Worm (Caenorhabditis elegans) whole organism, L2 larva: ENCODE measurements around the gene W02D7.5.

ENCODE experiments used
- blmp-1 ChIP-seq: sonication (generic microtip); optimal IDR thresholded peaks from 2 replicates; lab custom pipeline; 2017; ENCODE audit warnings: missing genetic modification characterization, mild to moderate bottlenecking, missing compliant biosample characterization, antibody characterized with exemption, moderate library complexity; ENCODE audit not compliant: insufficient read depth
- lin-13 ChIP-seq: fragments of 150-350 bp; optimal IDR thresholded peaks from 2 replicates; lab custom pipeline; 2014; ENCODE audit warnings: missing biosample characterization, missing genetic modification reagents, missing genetic modification characterization
- unc-62 ChIP-seq: fragments of 150-350 bp; optimal IDR thresholded peaks from 2 replicates; lab custom pipeline; 2014; ENCODE audit warnings: missing biosample characterization, missing genetic modification reagents, missing genetic modification characterization
- ztf-11 ChIP-seq: sonication (generic microtip); optimal IDR thresholded peaks from 2 replicates; lab custom pipeline; 2017; ENCODE audit warnings: missing biosample characterization, missing genetic modification characterization

DNA sequence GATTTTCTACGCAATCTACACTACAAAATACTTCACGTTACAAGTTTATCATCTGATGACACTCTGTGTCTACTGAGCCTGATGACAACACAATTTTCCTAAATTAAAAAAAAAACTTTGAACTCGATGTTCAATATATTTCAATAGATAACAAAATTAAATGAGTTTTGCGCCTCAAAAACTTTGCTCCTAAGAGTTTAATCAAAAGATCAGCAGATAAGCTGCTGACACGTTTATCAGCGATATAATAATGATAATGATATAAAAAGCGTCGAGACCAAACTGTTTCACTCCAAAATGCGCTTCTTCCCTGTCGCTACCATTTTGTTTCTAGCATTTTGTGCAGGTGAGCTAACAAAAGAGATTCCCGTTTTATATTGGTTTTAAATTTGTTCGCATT is 8.6 kb upstream of the W02D7.5 start, which contains the start of gene clec-218:
- TF ChIP-seq lin-13 (GFP tag; lab: Kevin White, UChicago) (no peak), unc-62 (no peak), ztf-11 (tag; lab: Kevin White, UChicago) (no peak), blmp-1 (tag; lab: Kevin White, UChicago) (no peak)
